Worm (Caenorhabditis elegans): Measurements from ENCODE around the gene rpl-26.

The rpl-26 gene

DNA sequence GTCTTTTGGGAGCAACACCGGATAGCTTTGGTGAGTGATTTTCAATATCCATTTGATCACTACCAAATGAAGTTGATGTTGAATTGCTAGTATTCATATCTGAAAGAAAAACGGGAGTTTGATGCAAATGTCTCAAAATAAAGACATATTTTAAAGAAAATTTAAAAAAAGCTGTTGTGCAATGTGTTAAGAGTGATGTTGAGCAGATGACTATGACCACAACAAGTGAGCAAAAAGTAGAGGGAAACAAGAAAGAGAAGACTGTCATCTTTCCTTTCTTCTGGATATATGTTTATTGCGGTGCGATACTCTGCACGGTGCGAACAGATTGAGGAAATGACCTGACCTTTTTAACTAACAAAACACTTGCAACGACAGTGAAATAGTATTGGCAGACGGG lies 20.8 kb downstream of the rpl-26 start, which contains the start of gene T22C8.4:
T22C8.4 (minus strand) TSS at position 101 of the 400 bp plus-strand sequence.
- TF ChIP-seq athp-1 (tag; optimal IDR thresholded peaks at IDR 0.05) (no peak), lin-40 (tag; optimal IDR thresholded peaks at IDR 0.05) (no peak), unc-130 (GFP tag; optimal IDR thresholded peaks at IDR 0.05) (no peak), attf-6 (GFP tag; IDR thresholded peaks at IDR 0.05) (no peak), dpl-1 (GFP tag; optimal IDR thresholded peaks at IDR 0.05) (no peak), nhr-90 (tag; optimal IDR thresholded peaks at IDR 0.05) (no peak), ztf-3 (GFP tag; optimal IDR thresholded peaks at IDR 0.05) (no peak), C06A6.2 (GFP tag; conservative IDR thresholded peaks at IDR 0.05) (no peak)

DNA sequence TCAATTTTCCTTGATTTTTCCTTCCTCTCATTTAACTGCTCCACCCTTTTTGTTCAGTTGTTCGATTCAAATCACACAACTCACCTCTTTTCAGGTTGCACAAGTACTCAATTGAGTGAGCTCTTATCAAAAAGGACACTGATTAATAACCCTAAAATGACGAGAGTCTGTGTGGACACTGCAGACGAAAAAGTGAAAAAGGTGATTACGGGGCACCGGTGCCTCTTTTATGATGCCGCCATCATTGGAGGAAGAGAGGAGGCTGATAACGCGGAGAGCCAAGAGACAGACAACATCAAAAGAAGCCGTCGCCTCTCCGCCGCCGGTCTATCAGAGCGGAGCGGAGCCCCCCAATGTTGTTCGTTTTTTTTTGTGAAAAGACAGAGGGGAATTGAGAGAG lies 22.6 kb downstream of the rpl-26 start, which contains the start of gene sptf-2:
sptf-2 (plus strand) TSS at position 297 of the 400 bp plus-strand sequence.
- TF ChIP-seq nhr-27 (tag; optimal IDR thresholded peaks at IDR 0.05) (no peak), hrde-1 (tag; optimal IDR thresholded peaks at IDR 0.05; ENCODE audit: borderline replicate concordance) (no peak), F33H1.4 (GFP tag; IDR thresholded peaks at IDR 0.05) (no peak), unc-130 (GFP tag; optimal IDR thresholded peaks at IDR 0.05) (no peak), rec-8 (tag; optimal IDR thresholded peaks at IDR 0.05) (no peak), ceh-58 (GFP tag; IDR thresholded peaks at IDR 0.05) (no peak), hlh-26 (GFP tag; conservative IDR thresholded peaks at IDR 0.05) (no peak), ets-4 (GFP tag; optimal IDR thresholded peaks at IDR 0.05) (peak; percentile 70), efl-1 (GFP tag; optimal IDR thresholded peaks at IDR 0.05) (no peak), ztf-22 (GFP tag; optimal IDR thresholded peaks at IDR 0.05) (peak; percentile 23), ztf-18 (tag; optimal IDR thresholded peaks at IDR 0.05) (no peak), hsf-1 (GFP tag; IDR thresholded peaks at IDR 0.05) (no peak), hmg-1.2 (GFP tag; IDR thresholded peaks at IDR 0.05) (peak; percentile 16; the same call in 1 of the 2 replicates), ceh-40 (GFP tag; IDR thresholded peaks at IDR 0.05) (0 out of 2 replicates have a peak, but pooled peaks have one; percentile 4), Y79H2A.3 (GFP tag; conservative IDR thresholded peaks at IDR 0.05) (no peak), unc-62 (GFP tag; optimal IDR thresholded peaks at IDR 0.05) (no peak), F57A8.1 (GFP tag; optimal IDR thresholded peaks at IDR 0.05) (no peak), nhr-80 (tag; optimal IDR thresholded peaks at IDR 0.05) (peak; percentile 99), F55B11.4 (tag; optimal IDR thresholded peaks at IDR 0.05; ENCODE audit: borderline replicate concordance, insufficient read depth) (no peak), C17E4.6 (GFP tag; IDR thresholded peaks at IDR 0.05) (no peak), Y67H2A.10 (GFP tag; conservative IDR thresholded peaks at IDR 0.05) (no peak), dpff-1 (tag; optimal IDR thresholded peaks at IDR 0.05) (no peak), madf-3 (GFP tag; IDR thresholded peaks at IDR 0.05) (no peak), sptf-2 (GFP tag; optimal IDR thresholded peaks at IDR 0.05) (peak; percentile 99), atf-7 (tag; optimal IDR thresholded peaks at IDR 0.05) (peak; percentile 25)

DNA sequence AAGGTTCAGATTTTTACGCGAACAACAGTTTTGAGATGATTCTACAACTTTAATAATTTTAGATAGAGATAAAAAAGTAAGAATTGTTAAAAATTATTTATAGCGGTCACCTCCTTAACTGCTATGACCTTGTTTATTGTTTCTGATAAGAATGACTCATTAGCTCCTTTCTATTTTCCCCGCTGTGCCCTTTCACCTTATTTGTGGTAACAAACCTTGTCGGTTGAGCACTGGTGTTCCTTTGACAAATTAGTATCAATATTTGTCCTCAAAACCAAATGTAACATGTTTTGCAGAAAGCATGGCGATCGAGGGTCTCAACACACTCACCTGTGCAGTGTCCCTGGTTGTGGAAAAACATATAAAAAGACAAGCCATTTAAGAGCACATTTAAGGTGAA lies 24.0 kb downstream of the rpl-26 start:
- no peak for TF ChIP-seq chd-7 (tag; optimal IDR thresholded peaks at IDR 0.05)

DNA sequence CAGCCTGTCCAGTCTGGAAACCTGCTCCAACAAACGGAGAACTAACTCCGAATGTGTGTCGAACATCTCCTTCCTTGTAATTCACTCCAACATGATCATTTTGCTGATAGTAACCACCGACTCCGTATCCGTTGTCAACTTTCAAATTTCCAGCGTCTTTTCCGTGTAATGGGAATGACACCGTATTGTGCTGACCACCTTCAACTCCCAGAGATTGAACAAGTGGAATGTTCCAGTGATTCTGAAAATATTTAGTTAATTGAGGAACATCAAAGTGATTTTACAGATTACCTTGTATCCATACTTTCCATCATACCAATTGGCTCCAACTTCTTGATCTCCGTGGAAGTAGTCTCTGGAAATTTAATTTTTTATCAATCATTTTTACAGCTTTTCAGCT lies 25.3 kb downstream of the rpl-26 start:
- TF ChIP-seq efl-1 (GFP tag; optimal IDR thresholded peaks at IDR 0.05) (no peak), zim-3 (tag; optimal IDR thresholded peaks at IDR 0.05) (no peak), lag-1 (GFP tag; IDR thresholded peaks at IDR 0.05) (no peak), ZK185.1 (tag; optimal IDR thresholded peaks at IDR 0.05; ENCODE audit: poor library complexity, severe bottlenecking) (no peak), snpc-1.3 (tag; optimal IDR thresholded peaks at IDR 0.05; ENCODE audit: insufficient read depth) (no peak), let-607 (tag; optimal IDR thresholded peaks at IDR 0.05) (no peak), Y53G8AR.9 (GFP tag; conservative IDR thresholded peaks at IDR 0.05) (no peak), nhr-90 (tag; optimal IDR thresholded peaks at IDR 0.05) (no peak), sptf-2 (GFP tag; optimal IDR thresholded peaks at IDR 0.05) (no peak), nfya-2 (GFP tag; IDR thresholded peaks at IDR 0.05) (no peak), ceh-27 (GFP tag; optimal IDR thresholded peaks at IDR 0.05) (no peak), mxl-1 (tag; optimal IDR thresholded peaks at IDR 0.05) (no peak), egrh-3 (GFP tag; IDR thresholded peaks at IDR 0.05) (no peak), cebp-1 (GFP tag; IDR thresholded peaks at IDR 0.05) (no peak), cebp-1 (tag; optimal IDR thresholded peaks at IDR 0.05) (no peak)

Measured in whole organism, young adult.